Fruit fly (Drosophila melanogaster): ENCODE measurements around the gene CG42264.

The CG42264 gene

DNA sequence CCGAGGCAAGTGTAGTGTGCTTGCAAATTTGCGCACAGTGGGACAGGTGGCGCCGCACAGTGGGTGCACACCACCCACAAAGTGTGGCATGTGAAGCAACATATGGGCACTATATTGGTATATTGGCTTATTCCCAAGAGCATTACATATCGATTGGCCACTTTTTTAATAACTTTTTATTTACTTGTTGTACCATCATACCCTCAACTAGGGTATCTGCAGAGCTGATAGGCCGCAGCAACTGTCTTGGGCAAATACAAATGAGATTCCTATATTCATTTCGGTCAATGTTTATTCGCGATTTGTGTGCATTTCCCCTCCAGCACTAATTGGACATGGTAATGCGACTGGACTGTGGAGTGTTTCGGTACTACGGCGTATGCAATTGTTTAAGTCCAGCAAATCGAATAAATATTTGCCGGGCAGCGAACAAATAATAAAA is 51.7 kb downstream of the CG42264 start (continued):
- TF ChIP-seq run (tag; optimal IDR thresholded peaks at IDR 0.05) (no peak), z (GFP tag; IDR thresholded peaks at IDR 0.05) (no peak), Sox102F (GFP tag; optimal IDR thresholded peaks at IDR 0.05) (peak; percentile 71), Adf1 (GFP tag; IDR thresholded peaks at IDR 0.05) (no peak), emc (GFP tag; optimal IDR thresholded peaks at IDR 0.05) (no peak), Deaf1 (tag; optimal IDR thresholded peaks at IDR 0.05) (no peak), CG6791 (GFP tag; IDR thresholded peaks at IDR 0.05; ENCODE audit: partially characterized antibody) (no peak), CG6272 (GFP tag; IDR thresholded peaks at IDR 0.05) (no peak), Mes4 (GFP tag; optimal IDR thresholded peaks at IDR 0.05) (peak; percentile 23), wdn (GFP tag; IDR thresholded peaks at IDR 0.05) (no peak), wor (GFP tag; IDR thresholded peaks at IDR 0.05) (peak; percentile 64), exex (tag; optimal IDR thresholded peaks at IDR 0.05) (no peak), CG2129 (GFP tag; IDR thresholded peaks at IDR 0.05; ENCODE audit: partially characterized antibody) (no peak), CG43689 (GFP tag; IDR thresholded peaks at IDR 0.05) (peak; percentile 57), mirr (GFP tag; optimal IDR thresholded peaks at IDR 0.05) (no peak), Max (GFP tag; optimal IDR thresholded peaks at IDR 0.05) (no peak), CG31365 (tag; optimal IDR thresholded peaks at IDR 0.05) (no peak), fd64A (GFP tag; optimal IDR thresholded peaks at IDR 0.05) (peak; percentile 75), Sry-δ (GFP tag; optimal IDR thresholded peaks at IDR 0.05) (no peak), Ets97D (GFP tag; optimal IDR thresholded peaks at IDR 0.05) (no peak), CG31441 (GFP tag; IDR thresholded peaks at IDR 0.05) (peak; percentile 67), CG2202 (tag; optimal IDR thresholded peaks at IDR 0.05) (peak; percentile 59), Taf1 (GFP tag; IDR thresholded peaks at IDR 0.05) (no peak), sc (optimal IDR thresholded peaks at IDR 0.05) (no peak), sc (GFP tag; optimal IDR thresholded peaks at IDR 0.05) (peak; percentile 65), CG15011 (GFP tag; optimal IDR thresholded peaks at IDR 0.05) (no peak), dati (GFP tag; IDR thresholded peaks at IDR 0.05) (no peak), B-H1 (GFP tag; IDR thresholded peaks at IDR 0.05) (no peak), CG7963 (GFP tag; IDR thresholded peaks at IDR 0.05; ENCODE audit: partially characterized antibody) (no peak), dm (GFP tag; optimal IDR thresholded peaks at IDR 0.05) (no peak), row (GFP tag; IDR thresholded peaks at IDR 0.05) (peak; percentile 53), CG10959 (GFP tag; IDR thresholded peaks at IDR 0.05) (0 out of 2 replicates have a peak, but pooled peaks have one; percentile 39), Fer3 (tag; optimal IDR thresholded peaks at IDR 0.05) (peak; percentile 31), slp2 (GFP tag; optimal IDR thresholded peaks at IDR 0.05) (peak; percentile 8), bbx (GFP tag; IDR thresholded peaks at IDR 0.05; ENCODE audit: partially characterized antibody) (no peak), cas (GFP tag; IDR thresholded peaks at IDR 0.05) (no peak), D19B (GFP tag; optimal IDR thresholded peaks at IDR 0.05) (peak; percentile 39), CHES-1-like (GFP tag; optimal IDR thresholded peaks at IDR 0.05) (peak; percentile 15), Elba2 (GFP tag; optimal IDR thresholded peaks at IDR 0.05) (no peak), ro (GFP tag; IDR thresholded peaks at IDR 0.05) (no peak), unc-4 (GFP tag; IDR thresholded peaks at IDR 0.05; ENCODE audit: partially characterized antibody) (no peak), CG1603 (tag; optimal IDR thresholded peaks at IDR 0.05) (peak; percentile 89), CG10979 (tag; optimal IDR thresholded peaks at IDR 0.05) (peak; percentile 15), Usf (GFP tag; optimal IDR thresholded peaks at IDR 0.05) (no peak), CG6254 (GFP tag; optimal IDR thresholded peaks at IDR 0.05) (peak; percentile 25), Ssrp (tag; optimal IDR thresholded peaks at IDR 0.05) (peak; percentile 33), oc (tag; optimal IDR thresholded peaks at IDR 0.05) (no peak), CG4707 (GFP tag; optimal IDR thresholded peaks at IDR 0.05) (peak; percentile 66), Mrtf (GFP tag; IDR thresholded peaks at IDR 0.05) (peak; percentile 44; the same call in 1 of the 3 replicates), usp (GFP tag; optimal IDR thresholded peaks at IDR 0.05) (no peak), CG7987 (GFP tag; optimal IDR thresholded peaks at IDR 0.05) (peak; percentile 36), sob (GFP tag; IDR thresholded peaks at IDR 0.05) (peak; percentile 16; the same call in 1 of the 2 replicates)
